Worm (Caenorhabditis elegans): ENCODE data around the gene C49F8.15.

The C49F8.15 gene

ce11 chrX:13356469-13356868 lies 5.9 kb downstream of the C49F8.15 start (continued):
- no peak for TF ChIP-seq nhr-237 (tag; optimal IDR thresholded peaks at IDR 0.05)
- no peak for TF ChIP-seq hmg-11 (tag; optimal IDR thresholded peaks at IDR 0.05)
- no peak for TF ChIP-seq eor-1 (tag; optimal IDR thresholded peaks at IDR 0.05)
- TF ChIP-seq lin-39 (tag; optimal IDR thresholded peaks at IDR 0.05): no peak

DNA sequence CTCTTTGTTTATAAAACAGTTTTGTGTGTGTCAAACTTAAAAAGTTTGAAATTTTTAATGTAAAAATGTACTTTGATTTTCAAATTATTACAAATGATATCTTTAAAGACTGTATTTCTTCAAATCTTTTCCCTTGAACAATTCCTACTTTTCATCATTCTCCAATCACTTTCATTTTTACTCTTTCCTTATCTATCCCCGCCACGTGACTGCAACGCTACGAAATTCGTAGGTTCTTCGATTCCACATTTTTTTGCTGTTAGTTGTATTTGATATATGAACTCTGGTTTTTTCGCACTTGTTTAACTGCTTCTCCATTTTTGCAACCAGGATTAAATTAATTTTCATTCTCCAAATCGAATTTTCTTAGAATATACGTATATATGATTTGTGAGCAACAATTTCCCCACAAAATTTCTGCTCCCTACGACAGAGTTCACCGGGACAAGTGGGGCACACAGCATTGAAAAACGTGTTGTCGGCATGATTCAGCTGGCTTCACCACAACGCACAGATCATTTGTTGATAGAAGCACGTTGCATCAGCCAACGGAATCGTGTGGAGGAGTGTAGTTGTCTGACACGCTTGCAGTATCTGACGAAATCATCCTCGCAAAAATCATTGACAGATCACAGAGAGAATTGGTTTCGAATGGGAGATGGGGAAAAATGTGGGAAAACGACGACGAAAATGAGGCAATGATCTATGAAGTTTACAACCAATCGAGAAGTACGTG lies 7.5 kb downstream of the C49F8.15 start:
- no peak for TF ChIP-seq nhr-77 (tag; optimal IDR thresholded peaks at IDR 0.05)
- no peak for TF ChIP-seq R02D3.7 (tag; optimal IDR thresholded peaks at IDR 0.05)
- TF ChIP-seq nhr-76 (tag; optimal IDR thresholded peaks at IDR 0.05): peak; percentile 27
- peak; percentile 84 for TF ChIP-seq nhr-43 (tag; optimal IDR thresholded peaks at IDR 0.05; ENCODE audit: poor library complexity, severe bottlenecking)
- no peak for TF ChIP-seq fkh-2 (tag; optimal IDR thresholded peaks at IDR 0.05)
- TF ChIP-seq ceh-82 (tag; optimal IDR thresholded peaks at IDR 0.05): no peak
- TF ChIP-seq unc-62 (GFP tag; optimal IDR thresholded peaks at IDR 0.05): no peak
- TF ChIP-seq ceh-28 (tag; optimal IDR thresholded peaks at IDR 0.05): no peak
- TF ChIP-seq elt-3 (tag; optimal IDR thresholded peaks at IDR 0.05): no peak
- TF ChIP-seq tbx-2 (tag; optimal IDR thresholded peaks at IDR 0.05): peak; percentile 17
- TF ChIP-seq lin-15B (tag; optimal IDR thresholded peaks at IDR 0.05): no peak
- TF ChIP-seq mdl-1 (tag; optimal IDR thresholded peaks at IDR 0.05): no peak
- TF ChIP-seq zag-1 (tag; optimal IDR thresholded peaks at IDR 0.05): no peak
- no peak for TF ChIP-seq ZK546.5 (tag; optimal IDR thresholded peaks at IDR 0.05)
- no peak for TF ChIP-seq lsy-12 (tag; optimal IDR thresholded peaks at IDR 0.05)
- peak; percentile 85 for TF ChIP-seq nhr-11 (tag; optimal IDR thresholded peaks at IDR 0.05)
- no peak for TF ChIP-seq ceh-16 (tag; optimal IDR thresholded peaks at IDR 0.05)
- peak; percentile 46 for TF ChIP-seq nhr-23 (tag; optimal IDR thresholded peaks at IDR 0.05)
- peak; percentile 51 for TF ChIP-seq egl-27 (tag; optimal IDR thresholded peaks at IDR 0.05)
- no peak for TF ChIP-seq elt-1 (tag; optimal IDR thresholded peaks at IDR 0.05)
- no peak for TF ChIP-seq lin-39 (tag; optimal IDR thresholded peaks at IDR 0.05)
- TF ChIP-seq skn-1 (tag; optimal IDR thresholded peaks at IDR 0.05): no peak
- TF ChIP-seq ztf-11 (tag; optimal IDR thresholded peaks at IDR 0.05): no peak
- no peak for TF ChIP-seq nhr-237 (tag; optimal IDR thresholded peaks at IDR 0.05)
- peak; percentile 73 for TF ChIP-seq ama-1 (optimal IDR thresholded peaks at IDR 0.05)
- TF ChIP-seq ceh-9 (tag; optimal IDR thresholded peaks at IDR 0.05): no peak
- TF ChIP-seq unc-39 (tag; optimal IDR thresholded peaks at IDR 0.05): no peak
- no peak for TF ChIP-seq nhr-28 (tag; optimal IDR thresholded peaks at IDR 0.05)
- TF ChIP-seq jun-1 (tag; optimal IDR thresholded peaks at IDR 0.05): peak; percentile 20
- no peak for TF ChIP-seq aly-2 (tag; optimal IDR thresholded peaks at IDR 0.05)
- no peak for TF ChIP-seq pha-4 (tag; optimal IDR thresholded peaks at IDR 0.05)
- no peak for TF ChIP-seq sea-2 (GFP tag; optimal IDR thresholded peaks at IDR 0.05)
- TF ChIP-seq egl-5 (tag; optimal IDR thresholded peaks at IDR 0.05): peak; percentile 33
- TF ChIP-seq nhr-67 (tag; optimal IDR thresholded peaks at IDR 0.05): no peak
- TF ChIP-seq pqm-1 (tag; optimal IDR thresholded peaks at IDR 0.05): no peak
- TF ChIP-seq fos-1 (tag; optimal IDR thresholded peaks at IDR 0.05): no peak
- TF ChIP-seq mml-1 (tag; optimal IDR thresholded peaks at IDR 0.05): no peak
- TF ChIP-seq daf-12 (tag; optimal IDR thresholded peaks at IDR 0.05): no peak
- TF ChIP-seq eor-1 (tag; optimal IDR thresholded peaks at IDR 0.05): no peak
- TF ChIP-seq nhr-25 (tag; optimal IDR thresholded peaks at IDR 0.05): no peak
- no peak for TF ChIP-seq nhr-12 (tag; optimal IDR thresholded peaks at IDR 0.05)
- TF ChIP-seq hmg-11 (tag; optimal IDR thresholded peaks at IDR 0.05): no peak
- peak; percentile 73 for TF ChIP-seq elt-2 (tag; optimal IDR thresholded peaks at IDR 0.05)
- peak; percentile 39 for TF ChIP-seq nfya-1 (tag; optimal IDR thresholded peaks at IDR 0.05; ENCODE audit: insufficient read depth)
- TF ChIP-seq fkh-10 (GFP tag; optimal IDR thresholded peaks at IDR 0.05): no peak
- no peak for TF ChIP-seq ztf-4 (tag; optimal IDR thresholded peaks at IDR 0.05)
- TF ChIP-seq snpc-4 (tag; optimal IDR thresholded peaks at IDR 0.05): no peak
